Worm (Caenorhabditis elegans) whole organism, early embryonic: ENCODE results near the gene rec-8.

Experiments used
- B0310.2 ChIP-seq: sonication (generic microtip); optimal IDR thresholded peaks from 2 replicates; lab custom pipeline; 2016; ENCODE audit warnings: mild to moderate bottlenecking, missing genetic modification characterization, missing compliant biosample characterization
- aly-1 ChIP-seq: sonication (generic microtip); optimal IDR thresholded peaks from 2 replicates; lab custom pipeline; 2016; ENCODE audit warnings: missing genetic modification characterization, missing compliant biosample characterization
- ama-1 ChIP-seq: fragments of 150-350 bp; optimal IDR thresholded peaks from 2 replicates; lab custom pipeline; 2014
- ceh-13 ChIP-seq: fragments of 200-800 bp; sonication (Bioruptor generic); optimal IDR thresholded peaks from 2 replicates; lab custom pipeline; 2018; ENCODE audit warnings: mild to moderate bottlenecking, missing genetic modification characterization, missing compliant biosample characterization
- flt-1 ChIP-seq: fragments of 200-800 bp; sonication (Bioruptor generic); IDR thresholded peaks from 2 replicates; pipeline ENCODE4 v1.3.6; 2022; ENCODE audit warnings: missing genetic modification characterization, missing compliant biosample characterization
- pes-1 ChIP-seq: fragments of 200-800 bp; sonication (Bioruptor generic); IDR thresholded peaks from 2 replicates; pipeline ENCODE4 v1.3.6; 2022; ENCODE audit warnings: missing genetic modification reagents, missing genetic modification characterization, missing compliant biosample characterization
- sea-1 ChIP-seq: fragments of 200-800 bp; sonication (Bioruptor generic); conservative IDR thresholded peaks from 2 replicates; pipeline ENCODE4 v1.3.6; 2022; ENCODE audit warnings: missing genetic modification characterization, missing compliant biosample characterization

DNA sequence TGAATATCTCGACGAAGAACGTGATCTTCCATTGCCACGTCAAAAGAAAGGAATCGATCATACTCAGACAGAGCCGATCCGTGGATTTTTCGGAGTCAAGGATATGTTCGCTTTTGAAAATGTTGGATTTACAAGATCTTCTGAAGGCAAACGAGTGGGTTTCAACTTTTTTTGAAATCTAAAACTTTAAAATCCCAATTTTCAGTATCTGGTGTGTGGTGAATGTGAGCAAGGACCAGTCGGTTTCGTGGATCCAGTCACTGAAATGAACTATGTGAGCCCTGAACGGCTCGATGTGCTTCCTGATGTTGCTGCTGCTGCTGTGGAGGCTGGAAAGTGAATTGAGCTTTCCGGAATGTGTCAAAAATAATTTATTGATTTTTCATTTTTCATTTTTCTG, 33.9 kb upstream of the rec-8 start, which contains the start of gene lsm-3:
- TF ChIP-seq flt-1 (GFP tag; lab: Robert Waterston, UW), result no peak
- no peak for TF ChIP-seq aly-1 (tag; lab: Kevin White, UChicago)
- TF ChIP-seq B0310.2 (tag; lab: Kevin White, UChicago), result no peak
- TF ChIP-seq ama-1 (lab: Kevin White, UChicago), result no peak
- TF ChIP-seq pes-1 (GFP tag; lab: Robert Waterston, UW), result no peak
- TF ChIP-seq sea-1, result no peak
- no peak for TF ChIP-seq ceh-13 (GFP tag; lab: Kevin White, UChicago)
